Fruit fly (Drosophila melanogaster): Measurements from ENCODE around the gene CG12971.

The CG12971 gene

DNA sequence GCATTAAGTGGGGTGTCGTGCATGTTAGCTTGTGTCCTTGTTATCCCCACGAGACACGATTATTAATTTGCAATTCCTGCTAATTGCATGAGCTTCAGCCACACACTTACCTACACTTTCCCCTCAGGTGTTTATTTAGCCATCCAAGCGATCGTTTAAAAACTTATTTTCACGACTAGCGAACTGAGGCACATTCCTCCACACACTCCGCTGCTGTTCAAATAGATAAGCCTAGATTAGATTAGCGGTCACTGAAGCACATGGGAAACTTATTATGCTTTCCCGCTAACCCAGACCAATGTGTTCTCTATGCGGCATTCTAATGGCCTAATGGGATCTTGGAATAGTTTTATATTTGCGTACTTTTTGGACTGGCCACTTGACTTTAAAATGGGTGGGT is 30.6 kb upstream of the CG12971 start:
- TF ChIP-seq GATAe (GFP tag; conservative IDR thresholded peaks at IDR 0.05) (peak; percentile 61), Meics (GFP tag; optimal IDR thresholded peaks at IDR 0.05) (no peak), tup (GFP tag; optimal IDR thresholded peaks at IDR 0.05) (no peak), mld (GFP tag; IDR thresholded peaks at IDR 0.05; ENCODE audit: partially characterized antibody) (no peak), CG6813 (GFP tag; optimal IDR thresholded peaks at IDR 0.05) (no peak), ab (GFP tag; optimal IDR thresholded peaks at IDR 0.05) (no peak), dm (GFP tag; optimal IDR thresholded peaks at IDR 0.05) (no peak), CG2199 (GFP tag; IDR thresholded peaks at IDR 0.05) (no peak), Ravus (GFP tag; IDR thresholded peaks at IDR 0.05) (no peak), CG7987 (GFP tag; optimal IDR thresholded peaks at IDR 0.05) (no peak), CG9437 (GFP tag; optimal IDR thresholded peaks at IDR 0.05) (no peak), crol (GFP tag; IDR thresholded peaks at IDR 0.05) (peak; percentile 58; the same call in 1 of the 2 replicates), CG15514 (GFP tag; optimal IDR thresholded peaks at IDR 0.05) (no peak), CG17802 (tag; optimal IDR thresholded peaks at IDR 0.05) (no peak), Hey (tag; optimal IDR thresholded peaks at IDR 0.05) (peak; percentile 50), pros (GFP tag; optimal IDR thresholded peaks at IDR 0.05) (no peak), CG12769 (tag; optimal IDR thresholded peaks at IDR 0.05) (peak; percentile 40), YL-1 (GFP tag; optimal IDR thresholded peaks at IDR 0.05) (no peak), Usf (GFP tag; optimal IDR thresholded peaks at IDR 0.05) (no peak), CG6689 (GFP tag; IDR thresholded peaks at IDR 0.05) (no peak), pan (optimal IDR thresholded peaks at IDR 0.05) (no peak), pan (GFP tag; optimal IDR thresholded peaks at IDR 0.05 in 1 of 2, IDR thresholded peaks at IDR 0.05 in 1 of 2) (no peak), CG4282 (GFP tag; optimal IDR thresholded peaks at IDR 0.05) (no peak), exex (tag; optimal IDR thresholded peaks at IDR 0.05) (peak; percentile 88), fd64A (GFP tag; optimal IDR thresholded peaks at IDR 0.05) (no peak), br (optimal IDR thresholded peaks at IDR 0.05) (no peak), Med (GFP tag) (peak; percentile 23), CG7271 (tag; optimal IDR thresholded peaks at IDR 0.05) (no peak), gro (GFP tag; optimal IDR thresholded peaks at IDR 0.05) (no peak), CG10366 (GFP tag; IDR thresholded peaks at IDR 0.05) (no peak), CG5245 (GFP tag; optimal IDR thresholded peaks at IDR 0.05) (no peak), CG10543 (GFP tag; optimal IDR thresholded peaks at IDR 0.05) (peak; percentile 22), CG3065 (GFP tag; optimal IDR thresholded peaks at IDR 0.05) (no peak), CG8290 (GFP tag; optimal IDR thresholded peaks at IDR 0.05) (no peak), CG8290 (tag; optimal IDR thresholded peaks at IDR 0.05) (peak in 1 of 2 experiments; percentile 41), sd (tag; optimal IDR thresholded peaks at IDR 0.05) (peak; percentile 79), ci (GFP tag; IDR thresholded peaks at IDR 0.05) (0 out of 3 replicates have a peak, but pooled peaks have one; percentile 20), sug (tag; optimal IDR thresholded peaks at IDR 0.05) (peak; percentile 25), CG8388 (GFP tag; optimal IDR thresholded peaks at IDR 0.05) (no peak), CG31224 (GFP tag; IDR thresholded peaks at IDR 0.05) (no peak), CG7357 (GFP tag; IDR thresholded peaks at IDR 0.05) (no peak), Pdp1 (GFP tag; optimal IDR thresholded peaks at IDR 0.05) (peak in 1 of 2 experiments; percentile 10), jigr1 (GFP tag; IDR thresholded peaks at IDR 0.05) (no peak), onecut (GFP tag; IDR thresholded peaks at IDR 0.05) (no peak)
